Fruit fly (Drosophila melanogaster): ENCODE data around the gene CG32462.

- TF ChIP-seq HLH106 (tag; optimal IDR thresholded peaks at IDR 0.05) (no peak), OdsH (GFP tag; optimal IDR thresholded peaks at IDR 0.05) (no peak), Myc (optimal IDR thresholded peaks at IDR 0.05) (no peak)
These were observed 27.1 kb downstream of the CG32462 start for dm6 chr3L:22826236-22826635.

Data from whole organism, wandering third instar larva.